Worm (Caenorhabditis elegans): ENCODE measurements around the gene T06E8.2.
A peak's percentile ranks its signal among the peaks of the same experiment; 100 is the strongest.

T06E8.2 gene

DNA sequence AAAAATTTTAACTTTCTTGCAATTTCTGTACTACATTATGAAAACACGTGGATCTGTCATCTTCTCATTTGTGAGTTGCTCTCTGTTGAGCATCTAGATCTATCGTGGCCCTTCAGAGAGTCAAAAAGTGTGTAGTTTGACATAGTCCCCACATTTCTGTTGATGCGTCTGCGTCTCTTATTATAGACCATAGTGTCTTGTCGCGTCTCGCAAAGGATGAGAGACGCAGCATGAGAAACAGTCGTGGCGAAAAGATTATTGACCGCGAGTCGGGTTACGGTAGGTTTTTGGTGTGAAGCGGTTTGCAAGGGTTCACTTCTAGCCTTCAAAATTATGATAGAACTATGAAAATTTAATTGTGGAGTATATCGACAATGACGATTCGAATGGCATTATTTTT is 6.0 kb upstream of the T06E8.2 start (continued):
- TF ChIP-seq odd-2 (tag; optimal IDR thresholded peaks at IDR 0.05) (no peak), F13H6.1 (tag; optimal IDR thresholded peaks at IDR 0.05) (no peak), npax-4 (tag; optimal IDR thresholded peaks at IDR 0.05) (no peak), pqm-1 (tag; optimal IDR thresholded peaks at IDR 0.05) (no peak), tbx-2 (tag; optimal IDR thresholded peaks at IDR 0.05) (peak; percentile 48), ceh-48 (tag; optimal IDR thresholded peaks at IDR 0.05) (peak; percentile 63), mec-3 (tag; optimal IDR thresholded peaks at IDR 0.05; ENCODE audit: borderline replicate concordance) (no peak), pag-3 (tag; optimal IDR thresholded peaks at IDR 0.05; ENCODE audit: borderline replicate concordance) (no peak), eyg-1 (tag; optimal IDR thresholded peaks at IDR 0.05) (no peak), ztf-16 (tag; optimal IDR thresholded peaks at IDR 0.05) (no peak), T23F11.4 (GFP tag; optimal IDR thresholded peaks at IDR 0.05) (no peak), ttx-3 (tag; optimal IDR thresholded peaks at IDR 0.05) (no peak), fax-1 (tag; optimal IDR thresholded peaks at IDR 0.05) (no peak), ets-4 (tag; optimal IDR thresholded peaks at IDR 0.05) (no peak), ceh-34 (tag; optimal IDR thresholded peaks at IDR 0.05) (peak; percentile 57)

DNA sequence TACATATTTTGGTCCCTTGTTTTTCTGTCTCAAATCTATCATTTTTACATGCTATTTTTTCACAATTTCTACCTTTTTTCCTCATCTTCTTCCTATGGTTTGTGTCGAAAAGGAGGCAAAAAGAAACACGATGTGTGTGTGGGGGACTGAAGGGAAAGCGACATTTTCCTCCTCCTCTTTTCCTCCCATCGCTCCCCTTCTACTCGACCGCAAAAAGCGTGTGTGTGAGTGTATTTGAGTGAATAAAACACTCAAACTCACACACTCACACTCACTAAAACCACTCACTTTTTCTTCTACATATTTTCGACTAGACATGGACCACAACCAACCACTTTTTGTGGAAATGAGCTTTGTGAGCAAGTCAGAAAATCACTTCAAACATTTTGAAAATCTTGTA is 5.3 kb upstream of the T06E8.2 start:
- TF ChIP-seq mec-3 (tag; optimal IDR thresholded peaks at IDR 0.05; ENCODE audit: borderline replicate concordance) (no peak), ceh-6 (GFP tag; optimal IDR thresholded peaks at IDR 0.05) (peak; percentile 9), hlh-15 (tag; optimal IDR thresholded peaks at IDR 0.05) (no peak), hlh-30 (tag; optimal IDR thresholded peaks at IDR 0.05; ENCODE audit: insufficient read depth) (no peak)

DNA sequence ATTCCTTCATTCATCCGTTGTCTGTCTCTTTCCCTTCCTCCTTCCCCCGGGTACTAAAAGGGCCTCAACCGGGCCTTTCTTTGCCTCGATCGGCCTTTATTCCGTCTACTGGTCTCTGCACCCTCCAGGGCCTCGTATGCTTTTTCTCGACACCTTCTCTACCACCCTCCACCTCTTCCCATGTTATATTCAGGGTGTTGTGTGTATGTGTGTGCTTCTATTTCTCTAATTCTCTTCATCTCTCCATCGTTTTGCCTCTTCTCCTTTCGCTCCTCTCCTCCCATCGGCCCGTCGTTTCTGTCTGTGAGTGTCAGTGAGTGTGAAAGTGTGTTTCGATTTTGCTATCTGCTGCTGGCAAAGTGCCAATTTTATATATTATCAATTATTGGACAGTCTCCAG is 3.6 kb upstream of the T06E8.2 start:
- TF ChIP-seq nhr-232 (tag; optimal IDR thresholded peaks at IDR 0.05) (no peak), ceh-6 (GFP tag; optimal IDR thresholded peaks at IDR 0.05) (peak; percentile 25), gmeb-2 (tag; optimal IDR thresholded peaks at IDR 0.05) (no peak), fkh-10 (GFP tag; optimal IDR thresholded peaks at IDR 0.05) (no peak), ceh-18 (tag; optimal IDR thresholded peaks at IDR 0.05) (peak; percentile 29), dmd-4 (tag; optimal IDR thresholded peaks at IDR 0.05; ENCODE audit: borderline replicate concordance) (peak; percentile 27), elt-2 (tag; optimal IDR thresholded peaks at IDR 0.05) (peak; percentile 46), hlh-8 (tag; optimal IDR thresholded peaks at IDR 0.05) (no peak), sox-4 (tag; optimal IDR thresholded peaks at IDR 0.05) (no peak), pros-1 (tag; optimal IDR thresholded peaks at IDR 0.05) (peak; percentile 36), K02D7.2 (tag; optimal IDR thresholded peaks at IDR 0.05) (no peak), ttx-3 (tag; optimal IDR thresholded peaks at IDR 0.05) (no peak), tbx-7 (tag; optimal IDR thresholded peaks at IDR 0.05) (no peak), ceh-31 (tag; optimal IDR thresholded peaks at IDR 0.05) (peak; percentile 85), lin-11 (tag; optimal IDR thresholded peaks at IDR 0.05) (no peak), nfya-1 (tag; optimal IDR thresholded peaks at IDR 0.05) (peak; percentile 83), C08G9.2 (tag; optimal IDR thresholded peaks at IDR 0.05) (peak; percentile 35), ceh-2 (tag; optimal IDR thresholded peaks at IDR 0.05) (no peak), pax-1 (tag; optimal IDR thresholded peaks at IDR 0.05) (no peak), tbx-2 (tag; optimal IDR thresholded peaks at IDR 0.05) (peak; percentile 79), unc-55 (GFP tag; optimal IDR thresholded peaks at IDR 0.05) (peak; percentile 40), syd-9 (tag; optimal IDR thresholded peaks at IDR 0.05) (no peak), ceh-30 (tag; optimal IDR thresholded peaks at IDR 0.05) (peak; percentile 27), T23F11.4 (GFP tag; optimal IDR thresholded peaks at IDR 0.05) (no peak), hlh-6 (tag; optimal IDR thresholded peaks at IDR 0.05) (peak; percentile 17), ets-4 (tag; optimal IDR thresholded peaks at IDR 0.05) (peak; percentile 65), C38D4.7 (GFP tag; optimal IDR thresholded peaks at IDR 0.05) (no peak), ref-2 (tag; optimal IDR thresholded peaks at IDR 0.05) (peak; percentile 52), dve-1 (tag; optimal IDR thresholded peaks at IDR 0.05) (peak; percentile 47), sdc-2 (tag; optimal IDR thresholded peaks at IDR 0.05) (peak; percentile 53), ceh-34 (tag; optimal IDR thresholded peaks at IDR 0.05) (peak; percentile 80), rnt-1 (tag; optimal IDR thresholded peaks at IDR 0.05) (peak; percentile 8), hlh-30 (tag; optimal IDR thresholded peaks at IDR 0.05; ENCODE audit: insufficient read depth) (no peak), sox-2 (GFP tag; IDR thresholded peaks at IDR 0.05) (peak; percentile 31; the same call in 1 of the 2 replicates)

Data from whole organism, late embryonic.